Worm (Caenorhabditis elegans) whole organism, L4 larva: ENCODE results near the gene T07F12.4.
A peak's percentile ranks its signal among the peaks of the same experiment; 100 is the strongest.

ENCODE experiments used
- D1046.2 ChIP-seq: fragments of 200-800 bp; sonication (Bioruptor generic); IDR thresholded peaks from 2 replicates; pipeline ENCODE4 v1.3.6; 2022; ENCODE audit warnings: missing genetic modification characterization, missing compliant biosample characterization
- F37D6.2 ChIP-seq: sonication (generic microtip); optimal IDR thresholded peaks from 2 replicates; lab custom pipeline; 2016; ENCODE audit warnings: mild to moderate bottlenecking, missing genetic modification characterization, missing compliant biosample characterization
- F44E2.7 ChIP-seq: fragments of 200-800 bp; sonication (Bioruptor generic); IDR thresholded peaks from 2 replicates; pipeline ENCODE4 v2.1.2; 2022; ENCODE audit warnings: missing genetic modification characterization, missing compliant biosample characterization
- F49E8.2 ChIP-seq: sonication (generic microtip); optimal IDR thresholded peaks from 2 replicates; lab custom pipeline; 2016; ENCODE audit warnings: missing compliant biosample characterization, mild to moderate bottlenecking, missing genetic modification characterization, borderline replicate concordance
- Y105C5A.15 ChIP-seq: fragments of 200-800 bp; sonication (Bioruptor generic); IDR thresholded peaks from 2 replicates; pipeline ENCODE4 v1.3.6; 2022; ENCODE audit warnings: missing genetic modification characterization, missing compliant biosample characterization
- ceh-32 ChIP-seq: sonication (generic microtip); optimal IDR thresholded peaks from 2 replicates; lab custom pipeline; 2016; ENCODE audit warnings: mild to moderate bottlenecking, missing genetic modification characterization, missing compliant biosample characterization; ENCODE audit not compliant: poor library complexity
- ceh-62 ChIP-seq: sonication (generic microtip); optimal IDR thresholded peaks from 2 replicates; lab custom pipeline; 2017; ENCODE audit warnings: missing biosample characterization, missing genetic modification characterization
- ceh-82 ChIP-seq: sonication (generic microtip); optimal IDR thresholded peaks from 2 replicates; lab custom pipeline; 2017; ENCODE audit warnings: missing biosample characterization, missing genetic modification characterization
- daf-16 ChIP-seq, 3 experiments: sonication (generic microtip); optimal IDR thresholded peaks; 2 replicates each; lab custom pipeline; 2016 to 2017; ENCODE audit warnings: missing genetic modification characterization in 3 of 3, missing genetic modification reagents in 3 of 3, mild to moderate bottlenecking in 2 of 3, missing compliant biosample characterization in 2 of 3, missing biosample characterization in 1 of 3, moderate library complexity in 1 of 3
- dmd-6 ChIP-seq: fragments of 200-800 bp; sonication (Bioruptor generic); IDR thresholded peaks from 2 replicates; pipeline ENCODE4 v1.3.6; 2022; ENCODE audit warnings: missing genetic modification reagents, missing genetic modification characterization, missing compliant biosample characterization
- dve-1 ChIP-seq: sonication (generic microtip); optimal IDR thresholded peaks from 2 replicates; lab custom pipeline; 2017; ENCODE audit warnings: antibody characterized with exemption, mild to moderate bottlenecking, missing genetic modification characterization, missing compliant biosample characterization; ENCODE audit not compliant: insufficient read depth
- egl-27 ChIP-seq: sonication (generic microtip); optimal IDR thresholded peaks from 3 replicates; lab custom pipeline; 2017; ENCODE audit warnings: missing biosample characterization, missing genetic modification reagents, missing genetic modification characterization
- hif-1 ChIP-seq, 2 experiments: sonication (generic microtip); optimal IDR thresholded peaks; 2 replicates each; lab custom pipeline; 2016 to 2017; ENCODE audit warnings: missing compliant biosample characterization in 2 of 2, missing genetic modification characterization in 2 of 2, missing genetic modification reagents in 2 of 2, missing genotype in 2 of 2, mild to moderate bottlenecking in 1 of 2
- hlh-11 ChIP-seq: fragments of 200-800 bp; sonication (Bioruptor generic); optimal IDR thresholded peaks from 2 replicates; lab custom pipeline; 2018; ENCODE audit warnings: mild to moderate bottlenecking, missing genetic modification characterization, missing compliant biosample characterization
- hmg-1.1 ChIP-seq: fragments of 200-800 bp; sonication (Bioruptor generic); IDR thresholded peaks from 2 replicates; pipeline ENCODE4 v1.3.6; 2022; ENCODE audit warnings: missing genetic modification reagents, missing genetic modification characterization, missing compliant biosample characterization
- jun-1 ChIP-seq: fragments of 150-350 bp; optimal IDR thresholded peaks from 2 replicates; lab custom pipeline; 2014; ENCODE audit warnings: missing biosample characterization, missing genetic modification reagents, missing genetic modification characterization
- lin-1 ChIP-seq: fragments of 200-800 bp; sonication (Bioruptor generic); IDR thresholded peaks from 2 replicates; pipeline ENCODE4 v1.3.6; 2022; ENCODE audit warnings: missing genetic modification reagents, missing genetic modification characterization, missing compliant biosample characterization
- lin-38 ChIP-seq: fragments of 200-800 bp; sonication (Bioruptor generic); IDR thresholded peaks from 2 replicates; pipeline ENCODE4 v1.3.6; 2022; ENCODE audit warnings: missing genetic modification reagents, missing genetic modification characterization, missing compliant biosample characterization
- lin-39 ChIP-seq: fragments of 150-350 bp; optimal IDR thresholded peaks from 2 replicates; lab custom pipeline; 2014; ENCODE audit warnings: missing biosample characterization, missing genetic modification reagents, missing genetic modification characterization
- lir-3 ChIP-seq: sonication (generic microtip); optimal IDR thresholded peaks from 2 replicates; lab custom pipeline; 2016; ENCODE audit warnings: mild to moderate bottlenecking, missing genetic modification characterization, missing compliant biosample characterization
- lsy-2 ChIP-seq, 2 experiments: fragments of 150-350 bp in 1 of 2; sonication (generic microtip) in 1 of 2; optimal IDR thresholded peaks; 2 replicates each; lab custom pipeline; 2014 to 2017; ENCODE audit warnings: missing biosample characterization in 2 of 2, missing genetic modification characterization in 2 of 2
- madf-5 ChIP-seq, 2 experiments: fragments of 200-800 bp; sonication (Bioruptor generic); IDR thresholded peaks; 2 replicates each; pipeline ENCODE4 v1.3.6; 2022; ENCODE audit warnings: missing compliant biosample characterization in 2 of 2, missing genetic modification characterization in 2 of 2
- mdl-1 ChIP-seq, 2 experiments: fragments of 150-350 bp in 1 of 2; sonication (generic microtip) in 1 of 2; optimal IDR thresholded peaks; 2 replicates each; lab custom pipeline; 2014 to 2017; ENCODE audit warnings: missing biosample characterization in 2 of 2, missing genetic modification characterization in 2 of 2
- nhr-11 ChIP-seq: fragments of 150-350 bp; optimal IDR thresholded peaks from 2 replicates; lab custom pipeline; 2014; ENCODE audit warnings: missing biosample characterization, missing genetic modification characterization
- nhr-28 ChIP-seq: fragments of 150-350 bp; optimal IDR thresholded peaks from 2 replicates; lab custom pipeline; 2014; ENCODE audit warnings: missing biosample characterization, missing genetic modification characterization
- nhr-42 ChIP-seq: fragments of 200-800 bp; sonication (Bioruptor generic); IDR thresholded peaks from 2 replicates; pipeline ENCODE4 v1.3.6; 2022; ENCODE audit warnings: missing genetic modification characterization, missing compliant biosample characterization
- nhr-6 ChIP-seq: fragments of 150-350 bp; optimal IDR thresholded peaks from 2 replicates; lab custom pipeline; 2014; ENCODE audit warnings: missing biosample characterization, missing genetic modification characterization
- nhr-76 ChIP-seq: fragments of 150-350 bp; optimal IDR thresholded peaks from 2 replicates; lab custom pipeline; 2014; ENCODE audit warnings: missing biosample characterization, missing genetic modification characterization
- php-3 ChIP-seq: fragments of 200-800 bp; sonication (Bioruptor generic); IDR thresholded peaks from 2 replicates; pipeline ENCODE4 v1.3.6; 2022; ENCODE audit warnings: missing genetic modification reagents, missing genetic modification characterization, missing compliant biosample characterization
- pqm-1 ChIP-seq: sonication (generic microtip); optimal IDR thresholded peaks from 2 replicates; lab custom pipeline; 2017; ENCODE audit warnings: missing biosample characterization, missing genetic modification characterization
- sdz-12 ChIP-seq: fragments of 200-800 bp; sonication (Bioruptor generic); optimal IDR thresholded peaks from 2 replicates; lab custom pipeline; 2018; ENCODE audit warnings: mild to moderate bottlenecking, missing genetic modification characterization, missing compliant biosample characterization
- snpc-1.2 ChIP-seq: fragments of 200-800 bp; sonication (Bioruptor generic); IDR thresholded peaks from 2 replicates; pipeline ENCODE4 v1.3.6; 2022; ENCODE audit warnings: missing genetic modification reagents, missing genetic modification characterization, missing compliant biosample characterization
- snpc-4 ChIP-seq: fragments of 150-350 bp; optimal IDR thresholded peaks from 2 replicates; lab custom pipeline; 2014; ENCODE audit warnings: missing biosample characterization, missing genetic modification characterization
- unc-39 ChIP-seq: sonication (generic microtip); optimal IDR thresholded peaks from 2 replicates; lab custom pipeline; 2017; ENCODE audit warnings: missing biosample characterization, missing genetic modification characterization
- unc-62 ChIP-seq, 3 experiments: fragments of 150-350 bp in 1 of 3; sonication (generic microtip); optimal IDR thresholded peaks in 2 of 3; peaks in 1 of 3; 1 replicate in 1 of 3; 2 replicates in 2 of 3; lab custom pipeline; 2014 to 2017; ENCODE audit warnings: missing biosample characterization in 3 of 3, missing genetic modification characterization in 3 of 3, missing genetic modification reagents in 3 of 3, missing genotype in 1 of 3
- zip-11 ChIP-seq: fragments of 200-800 bp; sonication (Bioruptor generic); IDR thresholded peaks from 2 replicates; pipeline ENCODE4 v1.3.6; 2022; ENCODE audit warnings: missing genetic modification characterization, missing compliant biosample characterization

T07F12.4 gene

DNA sequence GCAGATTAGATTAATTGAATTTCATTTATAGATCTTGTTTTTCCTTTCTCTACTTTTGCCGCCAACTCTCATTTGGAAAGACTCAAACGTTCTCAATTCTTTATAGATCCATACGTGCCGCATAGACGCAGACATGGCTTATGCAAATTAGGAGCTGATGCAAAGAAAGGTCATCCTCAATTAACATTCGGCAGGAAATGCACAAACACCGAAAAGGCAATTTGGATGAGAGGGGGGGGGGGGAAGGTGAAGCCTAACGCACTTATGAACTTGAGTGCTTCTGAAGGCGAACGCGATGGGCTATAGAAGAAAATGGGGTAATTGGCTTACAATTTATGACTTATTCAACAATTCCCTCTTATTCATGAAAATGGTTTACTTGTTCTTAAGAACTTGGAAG lies 31.0 kb downstream of the T07F12.4 start:
- TF ChIP-seq hif-1 (tag; optimal IDR thresholded peaks at IDR 0.05; lab: Kevin White, UChicago), result no peak
- TF ChIP-seq lir-3 (tag; lab: Kevin White, UChicago), result no peak
- TF ChIP-seq egl-27, result no peak
- TF ChIP-seq nhr-42 (GFP tag; lab: Robert Waterston, UW), result no peak
- TF ChIP-seq hmg-1.1 (GFP tag; lab: Robert Waterston, UW), result no peak
- no peak for TF ChIP-seq F49E8.2
- TF ChIP-seq nhr-76 (tag; lab: Kevin White, UChicago), result no peak
- TF ChIP-seq sdz-12 (GFP tag; lab: Kevin White, UChicago), result no peak
- TF ChIP-seq lin-1, result no peak
- no peak for TF ChIP-seq lin-38 (GFP tag; lab: Robert Waterston, UW)
- TF ChIP-seq ceh-32 (tag; lab: Kevin White, UChicago), result no peak
- TF ChIP-seq F37D6.2, result no peak
- no peak for TF ChIP-seq mdl-1 (tag; optimal IDR thresholded peaks at IDR 0.05; lab: Kevin White, UChicago)
- no peak for TF ChIP-seq nhr-6 (tag; lab: Kevin White, UChicago)
- TF ChIP-seq, all 104 proteins: peak for 0

DNA sequence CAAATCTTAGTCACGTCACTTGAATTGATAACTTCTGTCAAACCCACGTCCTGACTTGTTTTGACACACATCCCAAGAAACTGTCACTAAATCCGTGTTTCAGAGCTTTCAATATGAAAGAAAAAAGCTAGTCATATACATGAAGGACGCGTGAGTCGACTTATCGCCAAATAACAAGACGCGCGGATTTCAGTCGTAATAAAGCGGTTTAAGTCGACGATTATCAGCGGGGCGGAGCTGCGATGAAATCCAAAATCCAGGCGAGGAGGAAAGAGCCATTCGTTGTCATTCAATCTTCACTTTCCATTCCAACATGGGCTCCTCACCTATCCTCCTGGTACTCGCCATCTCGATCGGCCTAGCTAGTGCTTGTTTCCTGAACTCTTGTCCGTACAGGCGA lies 34.8 kb downstream of the T07F12.4 start, which contains the start of gene ntc-1:
ntc-1 (plus strand) TSS at position 301 of the 400 bp plus-strand sequence.
- no peak for TF ChIP-seq nhr-11 (tag; lab: Kevin White, UChicago)
- TF ChIP-seq jun-1 (tag; lab: Kevin White, UChicago), result no peak
- no peak for TF ChIP-seq lsy-2 (tag; optimal IDR thresholded peaks at IDR 0.05; lab: Kevin White, UChicago)
- TF ChIP-seq ceh-62 (tag; lab: Kevin White, UChicago), result no peak
- TF ChIP-seq snpc-4, result no peak
- no peak for TF ChIP-seq Y105C5A.15 (GFP tag; lab: Robert Waterston, UW)
- TF ChIP-seq lin-39, result no peak
- TF ChIP-seq D1046.2 (GFP tag; lab: Robert Waterston, UW), result no peak

DNA sequence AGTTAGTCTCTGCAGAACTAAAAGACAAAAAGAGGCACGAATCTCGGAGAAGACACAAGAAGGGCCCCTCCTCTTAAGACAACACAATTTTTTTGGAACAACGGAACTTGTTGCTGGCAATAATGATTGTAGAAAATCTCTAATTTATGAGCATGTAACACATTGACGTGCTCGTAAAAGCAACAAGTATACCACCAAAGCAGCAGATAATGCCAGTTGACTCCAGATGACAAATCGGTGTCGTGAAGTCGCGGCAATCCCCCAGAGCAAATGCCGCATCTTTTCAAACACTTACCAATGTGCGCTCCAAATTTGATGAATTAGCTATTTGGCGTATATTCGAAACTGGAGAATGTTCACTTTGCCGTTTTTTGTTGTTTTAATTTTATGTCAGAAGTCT lies 36.4 kb downstream of the T07F12.4 start:
- TF ChIP-seq zip-11 (GFP tag; lab: Robert Waterston, UW) (no peak), nhr-28 (tag; lab: Kevin White, UChicago) (no peak), ceh-82 (tag; lab: Kevin White, UChicago) (no peak), F44E2.7 (GFP tag; lab: Robert Waterston, UW) (no peak), unc-62 (GFP tag; optimal IDR thresholded peaks at IDR 0.05 in 1 of 2; lab: Kevin White, UChicago) (peak in 1 of 2 experiments; percentile 99), unc-62 (tag; optimal IDR thresholded peaks at IDR 0.05; lab: Kevin White, UChicago) (no peak)

DNA sequence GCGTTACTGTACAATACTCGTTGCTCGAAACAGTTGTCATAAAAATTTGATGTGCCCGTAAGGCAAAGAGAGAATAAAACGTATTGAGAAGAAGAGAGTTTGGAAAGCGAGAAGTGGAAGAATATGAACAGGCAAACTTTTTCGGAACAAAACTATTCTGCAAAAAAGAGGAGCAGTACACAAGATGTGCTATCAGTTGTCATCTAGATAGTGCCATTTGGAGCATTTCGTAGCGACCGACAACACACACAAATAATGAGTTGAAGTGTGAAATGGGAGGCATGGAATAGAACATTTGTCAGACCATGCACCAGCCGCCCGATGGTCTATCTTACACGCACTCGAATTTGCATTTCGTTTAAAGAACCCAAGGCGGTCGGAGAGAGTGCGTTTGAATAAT lies 38.6 kb downstream of the T07F12.4 start:
- peak; percentile 7 for TF ChIP-seq hlh-11 (tag; lab: Kevin White, UChicago)
- peak; percentile 48 for TF ChIP-seq pqm-1 (tag; lab: Kevin White, UChicago)
- no peak for TF ChIP-seq mdl-1 (tag; optimal IDR thresholded peaks at IDR 0.05; lab: Kevin White, UChicago)
- TF ChIP-seq madf-5 (GFP tag; IDR thresholded peaks at IDR 0.05; lab: Robert Waterston, UW), result no peak
- TF ChIP-seq snpc-1.2 (GFP tag; lab: Robert Waterston, UW), result no peak
- TF ChIP-seq dve-1, result peak; percentile 36
- no peak for TF ChIP-seq unc-39 (tag; lab: Kevin White, UChicago)
- TF ChIP-seq php-3, result 0 out of 2 replicates have a peak, but pooled peaks have one; percentile 64
- peak; percentile 79 for TF ChIP-seq nhr-28 (tag; lab: Kevin White, UChicago)
- peak; percentile 37; the same call in 1 of the 2 replicates for TF ChIP-seq dmd-6 (GFP tag; lab: Robert Waterston, UW)
- TF ChIP-seq daf-16 (GFP tag; optimal IDR thresholded peaks at IDR 0.05; lab: Kevin White, UChicago), result no peak
- TF ChIP-seq daf-16 (tag; optimal IDR thresholded peaks at IDR 0.05; lab: Kevin White, UChicago), result peak; percentile 90
